Fruit fly (Drosophila melanogaster) whole organism, embryonic: ENCODE results near the gene Mccc1.

Source experiments
- Aef1 ChIP-seq: fragments of 200-800 bp; sonication (Bioruptor generic); IDR thresholded peaks from 3 replicates; pipeline ENCODE4 v1.3.6; 2022; ENCODE audit warnings: missing biosample characterization, missing genetic modification characterization
- CG10274 ChIP-seq: fragments of 200-800 bp; sonication (Bioruptor generic); optimal IDR thresholded peaks from 3 replicates; lab custom pipeline; 2017; ENCODE audit warnings: missing biosample characterization, mild to moderate bottlenecking, missing genetic modification characterization
- CG10565 ChIP-seq: fragments of 200-800 bp; sonication (Bioruptor generic); optimal IDR thresholded peaks from 3 replicates; lab custom pipeline; 2016; ENCODE audit warnings: missing biosample characterization, mild to moderate bottlenecking, missing genetic modification characterization
- CG10979 ChIP-seq: fragments of 200-800 bp; sonication (Bioruptor generic); optimal IDR thresholded peaks from 2 replicates; lab custom pipeline; 2018; ENCODE audit warnings: missing biosample characterization, mild to moderate bottlenecking, missing genetic modification characterization, moderate library complexity
- CG11560 ChIP-seq: fragments of 200-800 bp; sonication (Bioruptor generic); IDR thresholded peaks from 3 replicates; pipeline ENCODE4 v1.3.6; 2022; ENCODE audit warnings: missing biosample characterization, missing genetic modification characterization
- CG1233 ChIP-seq: fragments of 200-800 bp; sonication (Bioruptor generic); optimal IDR thresholded peaks from 4 replicates; lab custom pipeline; 2018; ENCODE audit warnings: missing biosample characterization, mild to moderate bottlenecking, missing genetic modification characterization
- CG17328 ChIP-seq: fragments of 200-800 bp; sonication (Bioruptor generic); IDR thresholded peaks from 2 replicates; pipeline ENCODE4 v1.3.6; 2022; ENCODE audit warnings: missing biosample characterization, missing genetic modification characterization
- CG17385 ChIP-seq: fragments of 200-800 bp; sonication (Bioruptor generic); optimal IDR thresholded peaks from 3 replicates; lab custom pipeline; 2018; ENCODE audit warnings: missing biosample characterization, mild to moderate bottlenecking, missing genetic modification characterization
- CG2889 ChIP-seq: fragments of 200-800 bp; sonication (Bioruptor generic); IDR thresholded peaks from 3 replicates; pipeline ENCODE4 v1.3.6; 2022; ENCODE audit warnings: missing biosample characterization, missing genetic modification characterization
- CG3281 ChIP-seq: fragments of 200-800 bp; sonication (Bioruptor generic); optimal IDR thresholded peaks from 3 replicates; lab custom pipeline; 2017; ENCODE audit warnings: missing biosample characterization, mild to moderate bottlenecking, missing genetic modification characterization
- CG3407 ChIP-seq: fragments of 200-800 bp; sonication (Bioruptor generic); optimal IDR thresholded peaks from 2 replicates; lab custom pipeline; 2018; ENCODE audit warnings: missing biosample characterization, mild to moderate bottlenecking, missing genetic modification characterization
- CG3995 ChIP-seq: fragments of 200-800 bp; sonication (Bioruptor generic); optimal IDR thresholded peaks from 3 replicates; lab custom pipeline; 2016; ENCODE audit warnings: missing biosample characterization, missing genetic modification characterization
- CG4424 ChIP-seq: fragments of 200-800 bp; sonication (Bioruptor generic); optimal IDR thresholded peaks from 3 replicates; lab custom pipeline; 2016; ENCODE audit warnings: missing biosample characterization, missing genetic modification characterization
- CG6654 ChIP-seq: fragments of 200-800 bp; sonication (Bioruptor generic); optimal IDR thresholded peaks from 2 replicates; lab custom pipeline; 2017; ENCODE audit warnings: missing biosample characterization, mild to moderate bottlenecking, missing genetic modification characterization
- CG8944 ChIP-seq: fragments of 200-800 bp; sonication (Bioruptor generic); optimal IDR thresholded peaks from 3 replicates; lab custom pipeline; 2016; ENCODE audit warnings: missing biosample characterization, missing genetic modification characterization
- Chrac-16 ChIP-seq: fragments of 200-800 bp; sonication (Bioruptor generic); optimal IDR thresholded peaks from 3 replicates; lab custom pipeline; 2016; ENCODE audit warnings: missing biosample characterization, missing genetic modification characterization
- Dfd ChIP-seq, 2 experiments: fragments of >200 bp; optimal IDR thresholded peaks; 2 replicates each; lab custom pipeline; 2017; ENCODE audit warnings: missing biosample characterization in 2 of 2, missing genetic modification characterization in 2 of 2
- Gsc ChIP-seq: fragments of 200-800 bp; sonication (Bioruptor generic); IDR thresholded peaks from 2 replicates; pipeline ENCODE4 v1.3.6; 2022; ENCODE audit warnings: missing biosample characterization, missing genetic modification characterization
- HHEX ChIP-seq: fragments of 200-800 bp; sonication (Bioruptor generic); optimal IDR thresholded peaks from 3 replicates; lab custom pipeline; 2017; ENCODE audit warnings: missing biosample characterization, mild to moderate bottlenecking, missing genetic modification characterization, missing genetic modification reagents
- Kr ChIP-seq: fragments of 200-800 bp; sonication (Bioruptor generic); optimal IDR thresholded peaks from 2 replicates; lab custom pipeline; 2017; ENCODE audit warnings: missing biosample characterization, mild to moderate bottlenecking, missing genetic modification characterization
- Mad ChIP-seq: fragments of 200-800 bp; sonication (Bioruptor generic); optimal IDR thresholded peaks from 2 replicates; lab custom pipeline; 2016; ENCODE audit warnings: missing biosample characterization, missing genetic modification characterization
- Mrtf ChIP-seq: fragments of 200-800 bp; sonication (Bioruptor generic); IDR thresholded peaks from 3 replicates; pipeline ENCODE4 v1.3.6; 2022; ENCODE audit warnings: missing biosample characterization, missing genetic modification characterization
- NFAT ChIP-seq: fragments of 200-800 bp; sonication (Bioruptor generic); IDR thresholded peaks from 2 replicates; pipeline ENCODE4 v1.3.6; 2022; ENCODE audit warnings: missing biosample characterization, missing genetic modification characterization
- Nf-YA ChIP-seq: fragments of 200-800 bp; sonication (Bioruptor generic); IDR thresholded peaks from 2 replicates; pipeline ENCODE4 v1.3.6; 2022; ENCODE audit warnings: missing biosample characterization, missing genetic modification characterization
- Optix ChIP-seq: fragments of 200-800 bp; sonication (Bioruptor generic); IDR thresholded peaks from 3 replicates; pipeline ENCODE4 v1.3.6; 2022; ENCODE audit warnings: missing biosample characterization, missing genetic modification characterization
- Rfx ChIP-seq: fragments of 200-800 bp; sonication (Bioruptor generic); IDR thresholded peaks from 2 replicates; pipeline ENCODE4 v1.3.6; 2022; ENCODE audit warnings: missing biosample characterization, missing genetic modification characterization
- Sry-δ ChIP-seq: fragments of 200-800 bp; sonication (Bioruptor generic); optimal IDR thresholded peaks from 2 replicates; lab custom pipeline; 2016; ENCODE audit warnings: missing biosample characterization, missing genetic modification characterization
- TFAM ChIP-seq: fragments of 200-800 bp; sonication (Bioruptor generic); optimal IDR thresholded peaks from 2 replicates; lab custom pipeline; 2017; ENCODE audit warnings: missing biosample characterization, missing genetic modification characterization, inconsistent platforms
- Trl ChIP-seq, 3 experiments: fragments of >200 bp in 2 of 3; fragments of 200-800 bp in 1 of 3; sonication (Bioruptor generic) in 1 of 3; optimal IDR thresholded peaks; 2 replicates in 1 of 3; 3 replicates in 2 of 3; lab custom pipeline; 2016 to 2017; ENCODE audit warnings: missing biosample characterization in 1 of 3, missing genetic modification characterization in 1 of 3
- abd-A ChIP-seq: fragments of 200-800 bp; sonication (Bioruptor generic); optimal IDR thresholded peaks from 3 replicates; lab custom pipeline; 2019; ENCODE audit warnings: missing biosample characterization, mild to moderate bottlenecking, missing genetic modification characterization, moderate library complexity
- ase ChIP-seq: fragments of 200-800 bp; sonication (Bioruptor generic); IDR thresholded peaks from 3 replicates; pipeline ENCODE4 v1.3.6; 2022; ENCODE audit warnings: missing biosample characterization, missing genetic modification characterization
- bab2 ChIP-seq: fragments of 200-800 bp; sonication (Bioruptor generic); optimal IDR thresholded peaks from 2 replicates; lab custom pipeline; 2016; ENCODE audit warnings: missing biosample characterization, missing genetic modification characterization
- chif ChIP-seq, 2 experiments: fragments of 200-800 bp; sonication (Bioruptor generic); optimal IDR thresholded peaks; 3 replicates each; lab custom pipeline; 2016; ENCODE audit warnings: missing biosample characterization in 2 of 2, missing genetic modification characterization in 2 of 2
- chn ChIP-seq: fragments of 200-800 bp; sonication (Bioruptor generic); optimal IDR thresholded peaks from 2 replicates; lab custom pipeline; 2016; ENCODE audit warnings: missing biosample characterization, missing genetic modification characterization
- croc ChIP-seq: fragments of 200-800 bp; sonication (Bioruptor generic); conservative IDR thresholded peaks from 3 replicates; pipeline ENCODE4 v1.3.6; 2022; ENCODE audit warnings: missing biosample characterization, missing genetic modification characterization
- dati ChIP-seq: fragments of 200-800 bp; sonication (Bioruptor generic); IDR thresholded peaks from 2 replicates; pipeline ENCODE4 v1.3.6; 2022; ENCODE audit warnings: missing biosample characterization, missing genetic modification characterization
- fd96Cb ChIP-seq: fragments of 200-800 bp; sonication (Bioruptor generic); optimal IDR thresholded peaks from 2 replicates; lab custom pipeline; 2018; ENCODE audit warnings: missing biosample characterization, mild to moderate bottlenecking, missing genetic modification characterization, moderate library complexity
- fu2 ChIP-seq: fragments of 200-800 bp; sonication (Bioruptor generic); optimal IDR thresholded peaks from 2 replicates; lab custom pipeline; 2016; ENCODE audit warnings: missing biosample characterization, missing genetic modification characterization
- gcm2 ChIP-seq: fragments of 200-800 bp; sonication (Bioruptor generic); optimal IDR thresholded peaks from 2 replicates; lab custom pipeline; 2016; ENCODE audit warnings: missing biosample characterization, missing genetic modification characterization
- grau ChIP-seq: fragments of 200-800 bp; optimal IDR thresholded peaks from 3 replicates; lab custom pipeline; 2019; ENCODE audit warnings: missing biosample characterization, mild to moderate bottlenecking, missing genetic modification characterization, moderate library complexity
- jigr1 ChIP-seq: fragments of 200-800 bp; sonication (Bioruptor generic); IDR thresholded peaks from 3 replicates; pipeline ENCODE4 v1.3.6; 2022; ENCODE audit warnings: missing biosample characterization, missing genetic modification characterization
- klu ChIP-seq: fragments of 200-800 bp; sonication (Bioruptor generic); IDR thresholded peaks from 2 replicates; pipeline ENCODE4 v1.3.6; 2022; ENCODE audit warnings: missing biosample characterization, missing genetic modification characterization
- maf-S ChIP-seq: fragments of 200-800 bp; sonication (Bioruptor generic); optimal IDR thresholded peaks from 2 replicates; lab custom pipeline; 2016; ENCODE audit warnings: missing biosample characterization, missing genetic modification characterization
- nerfin-2 ChIP-seq: fragments of 200-800 bp; sonication (Bioruptor generic); IDR thresholded peaks from 2 replicates; pipeline ENCODE4 v1.3.6; 2022; ENCODE audit warnings: missing biosample characterization, missing genetic modification characterization; ENCODE audit not compliant: partially characterized antibody
- pfk ChIP-seq: fragments of 200-800 bp; sonication (Bioruptor generic); optimal IDR thresholded peaks from 2 replicates; lab custom pipeline; 2018; ENCODE audit warnings: missing biosample characterization, mild to moderate bottlenecking, missing genetic modification characterization, moderate library complexity
- phol ChIP-seq: fragments of 200-800 bp; sonication (Bioruptor generic); optimal IDR thresholded peaks from 3 replicates; lab custom pipeline; 2018; ENCODE audit warnings: missing biosample characterization, mild to moderate bottlenecking, missing genetic modification characterization, moderate library complexity
- ro ChIP-seq: fragments of 200-800 bp; sonication (Bioruptor generic); IDR thresholded peaks from 2 replicates; pipeline ENCODE4 v1.3.6; 2022; ENCODE audit warnings: missing biosample characterization, missing genetic modification characterization
- tll ChIP-seq, 2 experiments: fragments of 200-800 bp in 1 of 2; fragments of >200 bp in 1 of 2; sonication (Bioruptor generic) in 1 of 2; optimal IDR thresholded peaks; 2 replicates each; lab custom pipeline; 2017 to 2019; ENCODE audit warnings: missing biosample characterization in 2 of 2, missing genetic modification characterization in 2 of 2, mild to moderate bottlenecking in 1 of 2, moderate library complexity in 1 of 2
- tup ChIP-seq: fragments of 200-800 bp; sonication (Bioruptor generic); optimal IDR thresholded peaks from 2 replicates; lab custom pipeline; 2016; ENCODE audit warnings: missing biosample characterization, mild to moderate bottlenecking, missing genetic modification characterization, moderate library complexity
- yki ChIP-seq: fragments of >200 bp; optimal IDR thresholded peaks from 3 replicates; lab custom pipeline; 2018
- zen ChIP-seq: fragments of 200-800 bp; sonication (Bioruptor generic); optimal IDR thresholded peaks from 3 replicates; lab custom pipeline; 2018; ENCODE audit warnings: missing biosample characterization, mild to moderate bottlenecking, missing genetic modification characterization, moderate library complexity
- zfh1 ChIP-seq: fragments of 200-800 bp; sonication (Bioruptor generic); IDR thresholded peaks from 3 replicates; pipeline ENCODE4 v1.3.6; 2022; ENCODE audit warnings: missing biosample characterization, missing genetic modification characterization

Gene Mccc1

dm6 chr3R:31805228-31805738, 11.6 kb upstream of the Mccc1 start, which contains the start of the genes CG42233 and CG1971 (continued):
- peak; percentile 87 for TF ChIP-seq CG3995 (GFP tag; lab: Kevin White, UChicago)
- peak; percentile 32 for TF ChIP-seq chn (GFP tag; lab: Kevin White, UChicago)
- TF ChIP-seq chif (GFP tag; optimal IDR thresholded peaks at IDR 0.05; lab: Kevin White, UChicago) = no peak
- peak; percentile 21 for TF ChIP-seq bab2 (GFP tag; lab: Kevin White, UChicago)
- TF ChIP-seq tup (GFP tag; lab: Kevin White, UChicago) = no peak
- TF ChIP-seq Rfx (GFP tag; lab: Robert Waterston, UW) = 0 out of 2 replicates have a peak, but pooled peaks have one; percentile 26
- no peak for TF ChIP-seq Trl (optimal IDR thresholded peaks at IDR 0.05; lab: Kevin White, UChicago)
- TF ChIP-seq Trl (GFP tag; optimal IDR thresholded peaks at IDR 0.05; lab: Kevin White, UChicago) = peak; percentile 3
- no peak for TF ChIP-seq grau (tag; lab: Kevin White, UChicago)
- TF ChIP-seq CG2889 (GFP tag; lab: Robert Waterston, UW) = no peak
- no peak for TF ChIP-seq CG8944 (GFP tag; lab: Kevin White, UChicago)
- TF ChIP-seq NFAT (GFP tag; lab: Robert Waterston, UW) = no peak
- 0 out of 3 replicates have a peak, but pooled peaks have one; percentile 29 for TF ChIP-seq zfh1 (GFP tag; lab: Robert Waterston, UW)
- no peak for TF ChIP-seq Mrtf
- TF ChIP-seq jigr1 (GFP tag; lab: Robert Waterston, UW) = no peak
- no peak for TF ChIP-seq Gsc (GFP tag; lab: Robert Waterston, UW)
- TF ChIP-seq maf-S (GFP tag; lab: Kevin White, UChicago) = no peak
- TF ChIP-seq Chrac-16 (GFP tag; lab: Kevin White, UChicago) = no peak
- no peak for TF ChIP-seq dati (GFP tag; lab: Robert Waterston, UW)
- peak; percentile 37 for TF ChIP-seq CG10979 (tag; lab: Kevin White, UChicago)
- no peak; the same call in 1 of the 2 replicates for TF ChIP-seq nerfin-2 (GFP tag; lab: Robert Waterston, UW)
- no peak for TF ChIP-seq zen
- TF ChIP-seq gcm2 (GFP tag; lab: Kevin White, UChicago) = no peak
- TF ChIP-seq pfk = no peak
- TF ChIP-seq ro (GFP tag; lab: Robert Waterston, UW) = no peak
- no peak for TF ChIP-seq Nf-YA (GFP tag; lab: Robert Waterston, UW)
- peak; percentile 22 for TF ChIP-seq Mad (GFP tag; lab: Kevin White, UChicago)
- no peak for TF ChIP-seq yki
- TF ChIP-seq CG3407 (GFP tag; lab: Kevin White, UChicago) = no peak
- TF ChIP-seq croc = no peak
- no peak for TF ChIP-seq CG17328 (GFP tag; lab: Robert Waterston, UW)
- no peak for TF ChIP-seq CG17385
- no peak for TF ChIP-seq CG4424 (GFP tag; lab: Kevin White, UChicago)
- TF ChIP-seq Kr (GFP tag; lab: Kevin White, UChicago) = no peak
- TF ChIP-seq CG10565 (GFP tag; lab: Kevin White, UChicago) = no peak
- TF ChIP-seq Sry-δ = peak; percentile 30
- no peak for TF ChIP-seq CG6654 (GFP tag; lab: Kevin White, UChicago)
- no peak for TF ChIP-seq CG3281 (GFP tag; lab: Kevin White, UChicago)
- no peak for TF ChIP-seq Dfd (GFP tag; optimal IDR thresholded peaks at IDR 0.05; lab: Kevin White, UChicago)
- no peak for TF ChIP-seq klu
- peak; percentile 30; the same call in 1 of the 3 replicates for TF ChIP-seq Aef1 (GFP tag; lab: Robert Waterston, UW)
- TF ChIP-seq ase = peak; percentile 36; the same call in 1 of the 3 replicates
- TF ChIP-seq CG11560 (tag; lab: Robert Waterston, UW) = no peak
- peak; percentile 52 for TF ChIP-seq phol (tag; lab: Kevin White, UChicago)
- peak; percentile 11 for TF ChIP-seq fu2 (GFP tag; lab: Kevin White, UChicago)
- TF ChIP-seq CG1233 (GFP tag; lab: Kevin White, UChicago) = peak; percentile 13
- no peak for TF ChIP-seq HHEX
- no peak for TF ChIP-seq CG10274 (GFP tag; lab: Kevin White, UChicago)
- no peak for TF ChIP-seq Optix (GFP tag; lab: Robert Waterston, UW)
- TF ChIP-seq abd-A (tag; lab: Kevin White, UChicago) = no peak
- TF ChIP-seq fd96Cb (tag; lab: Kevin White, UChicago) = no peak
- TF ChIP-seq tll (GFP tag; optimal IDR thresholded peaks at IDR 0.05; lab: Kevin White, UChicago) = no peak
- no peak for TF ChIP-seq TFAM
